Worm (Caenorhabditis elegans) whole organism, L3 larva: ENCODE results near the gene dct-6.

Experiments
- ceh-16 ChIP-seq: sonication (generic microtip); optimal IDR thresholded peaks from 2 replicates; lab custom pipeline; 2017; ENCODE audit warnings: missing biosample characterization, missing genetic modification characterization
- daf-12 ChIP-seq: fragments of 150-350 bp; optimal IDR thresholded peaks from 2 replicates; lab custom pipeline; 2014; ENCODE audit warnings: missing biosample characterization, missing genetic modification reagents, missing genetic modification characterization
- egl-5 ChIP-seq: fragments of 150-350 bp; optimal IDR thresholded peaks from 2 replicates; lab custom pipeline; 2017; ENCODE audit warnings: missing biosample characterization, missing genetic modification reagents, missing genetic modification characterization, inconsistent platforms
- hmg-11 ChIP-seq: sonication (generic microtip); optimal IDR thresholded peaks from 2 replicates; lab custom pipeline; 2016; ENCODE audit warnings: missing genetic modification characterization, missing compliant biosample characterization
- lin-15B ChIP-seq: fragments of 150-350 bp; optimal IDR thresholded peaks from 2 replicates; lab custom pipeline; 2014; ENCODE audit warnings: missing biosample characterization, missing genetic modification characterization
- lin-39 ChIP-seq: fragments of 150-350 bp; optimal IDR thresholded peaks from 2 replicates; lab custom pipeline; 2018; ENCODE audit warnings: missing biosample characterization, missing genetic modification reagents, missing genetic modification characterization
- nhr-12 ChIP-seq: fragments of 150-350 bp; optimal IDR thresholded peaks from 2 replicates; lab custom pipeline; 2014; ENCODE audit warnings: missing biosample characterization, missing genetic modification characterization
- nhr-23 ChIP-seq: fragments of 150-350 bp; optimal IDR thresholded peaks from 2 replicates; lab custom pipeline; 2014; ENCODE audit warnings: missing biosample characterization, missing genetic modification reagents, missing genetic modification characterization
- tbx-2 ChIP-seq: sonication (generic microtip); optimal IDR thresholded peaks from 2 replicates; lab custom pipeline; 2016; ENCODE audit warnings: mild to moderate bottlenecking, missing genetic modification characterization, missing compliant biosample characterization
- ztf-11 ChIP-seq: fragments of 150-350 bp; optimal IDR thresholded peaks from 2 replicates; lab custom pipeline; 2014; ENCODE audit warnings: missing biosample characterization, missing genetic modification characterization

dct-6 gene

DNA sequence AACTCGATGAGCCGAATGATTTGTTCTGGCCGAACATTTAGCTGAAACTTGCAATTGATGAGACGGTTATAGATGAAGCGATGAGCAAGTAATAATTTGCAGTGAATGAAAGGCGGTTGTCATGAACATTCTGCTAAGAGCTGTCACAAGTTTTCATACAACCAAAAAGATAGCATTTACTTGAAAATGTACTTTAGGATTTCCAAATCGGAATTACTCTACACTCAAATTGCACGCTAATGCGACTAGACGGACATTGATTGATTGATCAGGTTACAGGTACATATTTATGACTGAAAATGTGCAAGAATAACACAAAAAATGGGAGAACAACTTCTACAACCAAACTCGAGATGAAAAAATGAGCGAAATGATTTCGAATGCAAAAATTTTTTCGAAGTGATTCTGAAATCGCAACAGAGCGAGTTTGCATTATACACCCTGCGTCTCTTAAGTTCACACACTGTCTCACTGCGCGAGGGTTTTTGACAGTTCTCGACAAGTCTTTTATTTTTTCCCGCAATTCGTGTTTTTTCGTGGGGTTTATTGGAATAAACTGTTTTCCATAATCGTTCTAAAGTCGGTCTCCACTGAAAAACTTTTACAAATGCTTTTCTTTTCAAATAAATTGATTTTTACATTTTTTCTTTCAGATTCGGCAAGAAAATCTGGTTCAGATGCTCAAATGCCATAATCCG lies 53.4 kb downstream of the dct-6 start, which contains the start of the genes npp-10 and cyk-3:
TSS of gene npp-10 (minus strand) at position 51 of the 698 bp plus-strand sequence.
TSS of gene cyk-3 (plus strand) at position 648 of the 698 bp plus-strand sequence.
- TF ChIP-seq lin-15B (tag; lab: Kevin White, UChicago), result peak; percentile 69
- TF ChIP-seq daf-12 (tag; lab: Kevin White, UChicago), result no peak
- peak; percentile 2 for TF ChIP-seq egl-5 (tag; lab: Kevin White, UChicago)
- no peak for TF ChIP-seq ztf-11 (tag; lab: Kevin White, UChicago)
- TF ChIP-seq nhr-23, result peak; percentile 35
- TF ChIP-seq nhr-12 (tag; lab: Kevin White, UChicago), result no peak
- no peak for TF ChIP-seq hmg-11
- no peak for TF ChIP-seq ceh-16 (tag; lab: Kevin White, UChicago)
- peak; percentile 32 for TF ChIP-seq lin-39
- no peak for TF ChIP-seq tbx-2 (tag; lab: Kevin White, UChicago)
